Fruit fly (Drosophila melanogaster): ENCODE results near the gene ed.

Gene ed

DNA sequence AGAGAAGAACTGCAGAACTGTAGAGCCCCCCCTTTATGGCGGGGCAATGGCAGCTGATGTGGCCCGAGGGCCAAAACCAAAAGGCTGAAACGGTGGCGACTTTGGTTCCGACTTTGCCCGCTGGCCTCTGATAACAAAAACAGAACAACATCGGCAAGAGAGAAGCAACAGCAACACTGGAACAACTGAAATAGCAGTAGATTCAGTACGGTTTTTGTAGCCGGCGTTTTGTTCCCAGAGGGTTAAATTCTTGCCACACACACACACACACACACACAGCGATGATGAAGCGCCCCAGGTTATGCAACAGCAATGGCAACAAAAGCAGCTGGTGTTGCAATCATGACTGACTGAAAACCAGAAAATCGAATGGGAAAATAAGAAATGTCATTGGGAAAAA, 58.4 kb downstream of the ed start:
- TF ChIP-seq CG7045 (GFP tag; optimal IDR thresholded peaks at IDR 0.05) (no peak), Crg-1 (GFP tag; optimal IDR thresholded peaks at IDR 0.05) (no peak), CG5204 (GFP tag; optimal IDR thresholded peaks at IDR 0.05) (no peak), CG12768 (GFP tag; optimal IDR thresholded peaks at IDR 0.05) (no peak), pad (GFP tag; optimal IDR thresholded peaks at IDR 0.05) (no peak), CG7101 (tag; optimal IDR thresholded peaks at IDR 0.05) (no peak), bab1 (GFP tag; optimal IDR thresholded peaks at IDR 0.05) (no peak), Mnt (GFP tag; optimal IDR thresholded peaks at IDR 0.05) (no peak), cic (GFP tag; optimal IDR thresholded peaks at IDR 0.05) (no peak), cnc (optimal IDR thresholded peaks at IDR 0.05) (no peak)

DNA sequence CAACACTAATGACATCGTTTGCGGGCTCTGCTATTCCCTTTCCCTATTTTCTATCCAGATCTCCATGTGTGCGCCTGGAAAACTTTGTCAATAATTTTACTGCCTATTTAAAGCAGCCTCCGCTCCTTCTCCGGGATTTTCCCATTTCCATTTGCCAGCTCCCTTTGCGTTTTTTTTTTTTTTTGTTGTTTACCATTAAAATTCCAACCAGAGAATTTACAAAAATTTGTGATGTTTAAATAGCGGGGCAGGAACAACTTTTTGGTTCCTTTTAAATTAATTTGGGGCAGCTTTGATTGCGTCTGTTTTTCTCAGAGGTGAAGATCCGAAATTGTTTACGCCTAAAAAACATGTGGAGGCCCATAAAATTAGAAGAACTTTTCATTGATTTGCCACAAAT, 60.5 kb downstream of the ed start:
- TF ChIP-seq ovo (GFP tag; optimal IDR thresholded peaks at IDR 0.05) = no peak
- no peak for TF ChIP-seq cnc (optimal IDR thresholded peaks at IDR 0.05)

DNA sequence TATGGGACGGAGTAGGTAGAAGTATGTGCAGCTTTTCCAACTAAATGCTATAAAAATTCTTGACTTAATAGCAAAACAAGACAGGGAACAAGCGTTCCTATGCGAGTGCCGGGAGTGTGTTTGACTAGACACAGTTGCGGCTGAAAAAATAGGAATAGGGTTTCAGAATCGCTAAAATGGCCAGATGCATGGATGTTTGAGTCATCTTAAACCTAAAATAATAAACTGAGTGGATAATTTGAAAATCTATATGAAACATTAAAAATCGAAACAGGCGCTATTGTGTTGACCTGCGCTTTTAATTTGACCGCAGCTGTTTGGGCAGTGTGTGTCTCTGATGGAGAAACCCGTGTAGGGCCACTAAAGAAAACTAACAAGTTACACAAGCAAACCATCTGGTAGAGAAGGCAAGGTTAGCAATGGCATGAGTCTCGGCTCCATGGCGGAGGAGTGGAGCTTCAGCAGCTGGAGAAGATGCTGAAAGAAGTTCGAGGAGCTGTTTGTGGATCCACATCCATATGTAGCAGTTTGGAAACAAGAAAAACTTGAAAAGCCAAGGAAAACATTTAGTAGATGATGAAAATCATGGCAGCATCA, 62.6 kb downstream of the ed start:
- no peak for TF ChIP-seq CG1620 (GFP tag; optimal IDR thresholded peaks at IDR 0.05)
- TF ChIP-seq toe (GFP tag; optimal IDR thresholded peaks at IDR 0.05) = no peak
- TF ChIP-seq CG7045 (GFP tag; optimal IDR thresholded peaks at IDR 0.05) = no peak
- TF ChIP-seq CG7101 (tag; optimal IDR thresholded peaks at IDR 0.05) = no peak
- no peak for TF ChIP-seq ovo (GFP tag; optimal IDR thresholded peaks at IDR 0.05)
- no peak for TF ChIP-seq CG11617 (GFP tag; optimal IDR thresholded peaks at IDR 0.05)
- no peak for TF ChIP-seq Hr96 (GFP tag; optimal IDR thresholded peaks at IDR 0.05)
- no peak for TF ChIP-seq pad (GFP tag; optimal IDR thresholded peaks at IDR 0.05)
- no peak for TF ChIP-seq Clk (GFP tag; optimal IDR thresholded peaks at IDR 0.05)
- TF ChIP-seq kay (GFP tag; ENCODE audit: borderline replicate concordance) = no peak
- no peak for TF ChIP-seq CG5204 (GFP tag; optimal IDR thresholded peaks at IDR 0.05)
- no peak for TF ChIP-seq tj (GFP tag; optimal IDR thresholded peaks at IDR 0.05)
- TF ChIP-seq CG12768 (GFP tag; optimal IDR thresholded peaks at IDR 0.05) = no peak
- no peak for TF ChIP-seq bab1 (GFP tag; optimal IDR thresholded peaks at IDR 0.05)
- no peak for TF ChIP-seq CG33017 (tag; optimal IDR thresholded peaks at IDR 0.05)
- no peak for TF ChIP-seq CG14711 (tag; optimal IDR thresholded peaks at IDR 0.05)
- no peak for TF ChIP-seq cic (GFP tag; optimal IDR thresholded peaks at IDR 0.05)

- TF ChIP-seq CG14711 (tag; optimal IDR thresholded peaks at IDR 0.05) = no peak
- no peak for TF ChIP-seq CG33017 (tag; optimal IDR thresholded peaks at IDR 0.05)
- no peak for TF ChIP-seq CG1620 (GFP tag; optimal IDR thresholded peaks at IDR 0.05)
- no peak for TF ChIP-seq Crg-1 (GFP tag; optimal IDR thresholded peaks at IDR 0.05)
- no peak for TF ChIP-seq kay (GFP tag; ENCODE audit: borderline replicate concordance)
- TF ChIP-seq tj (GFP tag; optimal IDR thresholded peaks at IDR 0.05) = no peak
- no peak for TF ChIP-seq CG5204 (GFP tag; optimal IDR thresholded peaks at IDR 0.05)
- no peak for TF ChIP-seq cic (GFP tag; optimal IDR thresholded peaks at IDR 0.05)
- TF ChIP-seq CG12768 (GFP tag; optimal IDR thresholded peaks at IDR 0.05) = no peak
- TF ChIP-seq CG7101 (tag; optimal IDR thresholded peaks at IDR 0.05) = no peak
- TF ChIP-seq Hr96 (GFP tag; optimal IDR thresholded peaks at IDR 0.05) = no peak
- no peak for TF ChIP-seq Mnt (GFP tag; optimal IDR thresholded peaks at IDR 0.05)
- TF ChIP-seq pad (GFP tag; optimal IDR thresholded peaks at IDR 0.05) = no peak
- TF ChIP-seq ovo (GFP tag; optimal IDR thresholded peaks at IDR 0.05) = no peak
- no peak for TF ChIP-seq toe (GFP tag; optimal IDR thresholded peaks at IDR 0.05)
- no peak for TF ChIP-seq Clk (GFP tag; optimal IDR thresholded peaks at IDR 0.05)
- no peak for TF ChIP-seq bab1 (GFP tag; optimal IDR thresholded peaks at IDR 0.05)
- no peak for TF ChIP-seq CG11617 (GFP tag; optimal IDR thresholded peaks at IDR 0.05)
- no peak for TF ChIP-seq cnc (optimal IDR thresholded peaks at IDR 0.05)
- TF ChIP-seq CG7045 (GFP tag; optimal IDR thresholded peaks at IDR 0.05) = no peak
Measured at dm6 chr2L:4096552-4096951, 65.4 kb downstream of the ed start.

DNA sequence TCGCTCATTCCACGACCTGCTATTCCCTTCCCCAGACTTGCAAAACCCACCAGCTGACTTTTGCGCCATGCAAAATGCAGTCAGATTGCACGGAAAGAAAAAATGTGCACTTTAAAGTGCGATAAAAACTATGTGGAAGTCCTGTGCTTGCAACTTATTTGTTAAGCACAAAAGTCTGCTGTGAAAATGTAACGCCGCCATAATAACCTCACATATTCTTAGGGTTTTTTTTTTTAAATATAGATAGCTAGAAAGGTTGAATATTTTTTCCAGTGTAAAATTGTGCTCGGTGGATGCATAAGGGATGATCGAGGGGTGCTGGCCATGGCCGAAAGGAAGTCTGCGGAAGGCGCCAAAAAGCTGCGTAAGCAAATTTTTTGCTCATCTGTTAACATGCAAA, 79.0 kb downstream of the ed start:
- TF ChIP-seq CG11617 (GFP tag; optimal IDR thresholded peaks at IDR 0.05) = no peak
- TF ChIP-seq CG1620 (GFP tag; optimal IDR thresholded peaks at IDR 0.05) = no peak
- no peak for TF ChIP-seq CG12768 (GFP tag; optimal IDR thresholded peaks at IDR 0.05)
- no peak for TF ChIP-seq ovo (GFP tag; optimal IDR thresholded peaks at IDR 0.05)
- no peak for TF ChIP-seq cic (GFP tag; optimal IDR thresholded peaks at IDR 0.05)

dm6 chr2L:4116656-4117055, 85.5 kb downstream of the ed start:
- no peak for TF ChIP-seq CG1620 (GFP tag; optimal IDR thresholded peaks at IDR 0.05)
- no peak for TF ChIP-seq CG11617 (GFP tag; optimal IDR thresholded peaks at IDR 0.05)
- no peak for TF ChIP-seq CG14711 (tag; optimal IDR thresholded peaks at IDR 0.05)
- TF ChIP-seq cnc (optimal IDR thresholded peaks at IDR 0.05) = no peak
- no peak for TF ChIP-seq Crg-1 (GFP tag; optimal IDR thresholded peaks at IDR 0.05)
- no peak for TF ChIP-seq toe (GFP tag; optimal IDR thresholded peaks at IDR 0.05)
- no peak for TF ChIP-seq bab1 (GFP tag; optimal IDR thresholded peaks at IDR 0.05)
- no peak for TF ChIP-seq cic (GFP tag; optimal IDR thresholded peaks at IDR 0.05)
- TF ChIP-seq CG5204 (GFP tag; optimal IDR thresholded peaks at IDR 0.05) = no peak
- TF ChIP-seq CG33017 (tag; optimal IDR thresholded peaks at IDR 0.05) = no peak
- TF ChIP-seq CG7101 (tag; optimal IDR thresholded peaks at IDR 0.05) = no peak
- TF ChIP-seq Mnt (GFP tag; optimal IDR thresholded peaks at IDR 0.05) = no peak
- TF ChIP-seq pad (GFP tag; optimal IDR thresholded peaks at IDR 0.05) = no peak
- TF ChIP-seq CG7045 (GFP tag; optimal IDR thresholded peaks at IDR 0.05) = no peak
- no peak for TF ChIP-seq ovo (GFP tag; optimal IDR thresholded peaks at IDR 0.05)
- TF ChIP-seq Clk (GFP tag; optimal IDR thresholded peaks at IDR 0.05) = no peak
- TF ChIP-seq tj (GFP tag; optimal IDR thresholded peaks at IDR 0.05) = no peak
- TF ChIP-seq Hr96 (GFP tag; optimal IDR thresholded peaks at IDR 0.05) = no peak
- TF ChIP-seq kay (GFP tag; ENCODE audit: borderline replicate concordance) = no peak
